Fruit fly (Drosophila melanogaster) whole organism, embryonic: ENCODE results near the gene Aasdh.

Experiments used
- ATbp ChIP-seq: fragments of 200-800 bp; sonication (Bioruptor generic); optimal IDR thresholded peaks from 2 replicates; lab custom pipeline; 2017; ENCODE audit warnings: missing biosample characterization, mild to moderate bottlenecking, missing genetic modification characterization, missing genetic modification reagents
- CG12391 ChIP-seq: fragments of 200-800 bp; sonication (Bioruptor generic); optimal IDR thresholded peaks from 3 replicates; lab custom pipeline; 2018; ENCODE audit warnings: missing biosample characterization, mild to moderate bottlenecking, missing genetic modification characterization, moderate library complexity
- CG13296 ChIP-seq: fragments of 200-800 bp; sonication (Bioruptor generic); optimal IDR thresholded peaks from 3 replicates; lab custom pipeline; 2018; ENCODE audit warnings: missing biosample characterization, mild to moderate bottlenecking, missing genetic modification characterization
- CG1603 ChIP-seq: fragments of 200-800 bp; sonication (Bioruptor generic); optimal IDR thresholded peaks from 2 replicates; lab custom pipeline; 2019; ENCODE audit warnings: missing biosample characterization, mild to moderate bottlenecking, missing genetic modification characterization, moderate library complexity
- CG16815 ChIP-seq: fragments of 200-800 bp; sonication (Bioruptor generic); optimal IDR thresholded peaks from 3 replicates; lab custom pipeline; 2017; ENCODE audit warnings: missing biosample characterization, mild to moderate bottlenecking, missing genetic modification characterization
- CG4707 ChIP-seq: fragments of 200-800 bp; sonication (Bioruptor generic); optimal IDR thresholded peaks from 2 replicates; lab custom pipeline; 2018; ENCODE audit warnings: missing biosample characterization, mild to moderate bottlenecking, missing genetic modification characterization, moderate library complexity
- CG5180 ChIP-seq: fragments of 200-800 bp; sonication (Bioruptor generic); optimal IDR thresholded peaks from 3 replicates; lab custom pipeline; 2017; ENCODE audit warnings: missing biosample characterization, missing genetic modification characterization, mild to moderate bottlenecking, moderate library complexity, missing genetic modification reagents
- CG6854 ChIP-seq: fragments of 200-800 bp; sonication (Bioruptor generic); optimal IDR thresholded peaks from 3 replicates; lab custom pipeline; 2017; ENCODE audit warnings: missing biosample characterization, mild to moderate bottlenecking, missing genetic modification characterization
- CG7372 ChIP-seq: fragments of 200-800 bp; sonication (Bioruptor generic); IDR thresholded peaks from 2 replicates; pipeline ENCODE4 v1.3.6; 2022; ENCODE audit warnings: missing biosample characterization, missing genetic modification characterization
- CG9609 ChIP-seq: fragments of 200-800 bp; sonication (Bioruptor generic); optimal IDR thresholded peaks from 3 replicates; lab custom pipeline; 2016; ENCODE audit warnings: missing biosample characterization, missing genetic modification characterization
- Doc3 ChIP-seq: fragments of 200-800 bp; sonication (Bioruptor generic); IDR thresholded peaks from 3 replicates; pipeline ENCODE4 v1.3.6; 2022; ENCODE audit warnings: missing biosample characterization, missing genetic modification characterization; ENCODE audit not compliant: partially characterized antibody
- E2f2 ChIP-seq: fragments of 200-800 bp; sonication (Bioruptor generic); IDR thresholded peaks from 2 replicates; pipeline ENCODE4 v1.3.6; 2022; ENCODE audit warnings: missing biosample characterization, missing genetic modification characterization
- Fer1 ChIP-seq: fragments of 200-800 bp; sonication (Bioruptor generic); optimal IDR thresholded peaks from 2 replicates; lab custom pipeline; 2017; ENCODE audit warnings: missing biosample characterization, mild to moderate bottlenecking, missing genetic modification characterization
- Gug ChIP-seq: fragments of 200-800 bp; sonication (Bioruptor generic); IDR thresholded peaks from 4 replicates; pipeline ENCODE4 v1.3.6; 2022; ENCODE audit warnings: missing biosample characterization, missing genetic modification characterization
- HHEX ChIP-seq: fragments of 200-800 bp; sonication (Bioruptor generic); optimal IDR thresholded peaks from 3 replicates; lab custom pipeline; 2017; ENCODE audit warnings: missing biosample characterization, mild to moderate bottlenecking, missing genetic modification characterization, missing genetic modification reagents
- HmgZ ChIP-seq: fragments of 200-800 bp; sonication (Bioruptor generic); optimal IDR thresholded peaks from 2 replicates; lab custom pipeline; 2018; ENCODE audit warnings: missing biosample characterization, mild to moderate bottlenecking, missing genetic modification characterization
- Hmr ChIP-seq: fragments of 200-800 bp; sonication (Bioruptor generic); optimal IDR thresholded peaks from 3 replicates; lab custom pipeline; 2017; ENCODE audit warnings: mild to moderate bottlenecking, missing biosample characterization, missing genetic modification reagents, missing genetic modification characterization
- MBD-R2 ChIP-seq: fragments of 200-800 bp; sonication (Bioruptor generic); IDR thresholded peaks from 2 replicates; pipeline ENCODE4 v1.3.6; 2022; ENCODE audit warnings: missing biosample characterization, missing genetic modification characterization
- MESR4 ChIP-seq: fragments of 200-800 bp; sonication (Bioruptor generic); optimal IDR thresholded peaks from 2 replicates; lab custom pipeline; 2018; ENCODE audit warnings: missing biosample characterization, mild to moderate bottlenecking, missing genetic modification characterization, moderate library complexity
- MTF-1 ChIP-seq: fragments of 200-800 bp; sonication (Bioruptor generic); optimal IDR thresholded peaks from 2 replicates; lab custom pipeline; 2018; ENCODE audit warnings: missing biosample characterization, mild to moderate bottlenecking, missing genetic modification characterization, borderline replicate concordance
- Med ChIP-seq: fragments of 200-800 bp; sonication (Bioruptor generic); peaks from one replicate; lab custom pipeline; 2016; ENCODE audit warnings: missing biosample characterization, missing genetic modification characterization, mild to moderate bottlenecking, inconsistent platforms, moderate library complexity
- Xrp1 ChIP-seq: fragments of 200-800 bp; sonication (Bioruptor generic); IDR thresholded peaks from 2 replicates; pipeline ENCODE4 v1.3.6; 2022; ENCODE audit warnings: missing biosample characterization, missing genetic modification characterization
- YL-1 ChIP-seq: fragments of 200-800 bp; sonication (Bioruptor generic); optimal IDR thresholded peaks from 3 replicates; lab custom pipeline; 2017; ENCODE audit warnings: missing biosample characterization, mild to moderate bottlenecking, missing genetic modification characterization
- al ChIP-seq: fragments of 200-800 bp; sonication (Bioruptor generic); IDR thresholded peaks from 2 replicates; pipeline ENCODE4 v1.3.6; 2022; ENCODE audit warnings: missing biosample characterization, missing genetic modification characterization
- ara ChIP-seq: fragments of 200-800 bp; sonication (Bioruptor generic); IDR thresholded peaks from 2 replicates; pipeline ENCODE4 v1.3.6; 2022; ENCODE audit warnings: missing biosample characterization, missing genetic modification characterization
- az2 ChIP-seq: fragments of 200-800 bp; sonication (Bioruptor generic); optimal IDR thresholded peaks from 3 replicates; lab custom pipeline; 2016; ENCODE audit warnings: missing biosample characterization, missing genetic modification characterization
- cad ChIP-seq: fragments of >200 bp; optimal IDR thresholded peaks from 2 replicates; lab custom pipeline; 2017; ENCODE audit warnings: missing biosample characterization, missing genetic modification characterization
- cg ChIP-seq: fragments of 200-800 bp; sonication (Bioruptor generic); optimal IDR thresholded peaks from 3 replicates; lab custom pipeline; 2019; ENCODE audit warnings: missing biosample characterization, mild to moderate bottlenecking, missing genetic modification characterization, moderate library complexity
- gce ChIP-seq: fragments of 200-800 bp; sonication (Bioruptor generic); IDR thresholded peaks from 3 replicates; pipeline ENCODE4 v1.3.6; 2022; ENCODE audit warnings: missing biosample characterization, missing genetic modification characterization
- gem ChIP-seq: fragments of 200-800 bp; sonication (Bioruptor generic); optimal IDR thresholded peaks from 2 replicates; lab custom pipeline; 2019; ENCODE audit warnings: missing biosample characterization, mild to moderate bottlenecking, missing genetic modification characterization, moderate library complexity
- gfzf ChIP-seq: fragments of 200-800 bp; sonication (Bioruptor generic); optimal IDR thresholded peaks from 2 replicates; lab custom pipeline; 2016; ENCODE audit warnings: missing biosample characterization, mild to moderate bottlenecking, missing genetic modification characterization, moderate library complexity
- grau ChIP-seq: fragments of 200-800 bp; optimal IDR thresholded peaks from 3 replicates; lab custom pipeline; 2019; ENCODE audit warnings: missing biosample characterization, mild to moderate bottlenecking, missing genetic modification characterization, moderate library complexity
- grn ChIP-seq: fragments of 200-800 bp; sonication (Bioruptor generic); optimal IDR thresholded peaks from 3 replicates; lab custom pipeline; 2017; ENCODE audit warnings: missing biosample characterization, missing genetic modification characterization
- gsb ChIP-seq: fragments of 200-800 bp; sonication (Bioruptor generic); IDR thresholded peaks from 2 replicates; pipeline ENCODE4 v1.3.6; 2022; ENCODE audit warnings: missing biosample characterization, missing genetic modification characterization
- lab ChIP-seq: fragments of 200-800 bp; sonication (Bioruptor generic); optimal IDR thresholded peaks from 3 replicates; lab custom pipeline; 2017; ENCODE audit warnings: missing biosample characterization, missing genetic modification characterization, mild to moderate bottlenecking, moderate library complexity, missing genetic modification reagents
- mam ChIP-seq: fragments of 200-800 bp; sonication (Bioruptor generic); optimal IDR thresholded peaks from 3 replicates; lab custom pipeline; 2016; ENCODE audit warnings: missing biosample characterization, missing genetic modification characterization
- nerfin-1 ChIP-seq: fragments of 200-800 bp; sonication (Bioruptor generic); optimal IDR thresholded peaks from 3 replicates; lab custom pipeline; 2019; ENCODE audit warnings: missing biosample characterization, mild to moderate bottlenecking, missing genetic modification characterization, moderate library complexity
- nmo ChIP-seq: fragments of 200-800 bp; sonication (Bioruptor generic); optimal IDR thresholded peaks from 2 replicates; lab custom pipeline; 2018; ENCODE audit warnings: missing biosample characterization, mild to moderate bottlenecking, missing genetic modification characterization, moderate library complexity
- pum ChIP-seq: fragments of 200-800 bp; sonication (Bioruptor generic); optimal IDR thresholded peaks from 2 replicates; lab custom pipeline; 2016; ENCODE audit warnings: missing biosample characterization, missing genetic modification characterization
- repo ChIP-seq: fragments of 200-800 bp; sonication (Bioruptor generic); optimal IDR thresholded peaks from 2 replicates; lab custom pipeline; 2016; ENCODE audit warnings: missing biosample characterization, missing genetic modification characterization
- sna ChIP-seq: fragments of 200-800 bp; sonication (Bioruptor generic); IDR thresholded peaks from 2 replicates; pipeline ENCODE4 v1.3.6; 2022; ENCODE audit warnings: missing biosample characterization, missing genetic modification characterization; ENCODE audit not compliant: partially characterized antibody
- sqz ChIP-seq: fragments of 200-800 bp; sonication (Bioruptor generic); optimal IDR thresholded peaks from 3 replicates; lab custom pipeline; 2018; ENCODE audit warnings: missing biosample characterization, mild to moderate bottlenecking, missing genetic modification characterization
- ssp ChIP-seq: fragments of 200-800 bp; sonication (Bioruptor generic); IDR thresholded peaks from 2 replicates; pipeline ENCODE4 v1.3.6; 2022; ENCODE audit warnings: missing biosample characterization, missing genetic modification characterization
- tgo ChIP-seq: fragments of 200-800 bp; sonication (Bioruptor generic); IDR thresholded peaks from 3 replicates; pipeline ENCODE4 v1.3.6; 2022; ENCODE audit warnings: missing biosample characterization, missing genetic modification characterization

Gene Aasdh

DNA sequence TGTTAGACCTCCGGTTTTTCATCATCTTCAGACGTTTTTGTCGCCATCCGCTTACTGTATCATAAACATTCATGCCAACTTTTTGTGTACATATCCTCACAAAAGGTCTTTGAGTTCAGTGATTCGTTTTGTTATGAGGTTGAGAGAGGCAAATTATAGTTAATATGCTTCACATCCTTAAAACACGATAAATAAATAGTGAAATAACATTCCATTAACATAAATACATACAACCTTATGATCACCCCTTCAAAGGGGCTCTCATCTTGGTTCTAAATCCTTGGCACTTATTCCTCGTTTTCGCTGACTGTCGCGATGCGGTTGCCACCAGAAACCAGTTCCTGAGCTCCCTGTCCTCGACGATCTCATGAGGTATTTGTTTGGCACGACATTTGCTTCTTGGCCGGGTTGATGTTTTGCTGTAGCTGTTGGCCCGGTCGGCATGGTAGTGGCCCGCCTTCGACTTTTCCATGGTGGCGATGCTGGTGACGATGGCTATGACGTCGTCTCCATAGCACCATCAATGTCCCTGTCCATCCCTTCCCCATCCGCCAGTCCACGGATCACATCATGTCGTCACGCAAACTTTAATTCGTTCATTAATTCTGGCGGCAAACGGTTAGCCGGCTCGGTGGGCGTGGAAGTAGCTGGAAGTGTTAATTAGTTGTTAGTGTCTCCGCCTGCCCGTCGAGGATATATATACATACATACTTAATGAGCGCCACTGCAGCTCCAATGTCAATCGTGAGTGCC, 19.7 kb upstream of the Aasdh start:
- TF ChIP-seq E2f2 (GFP tag; lab: Robert Waterston, UW): no peak
- peak; percentile 35 for TF ChIP-seq Med (GFP tag; lab: Kevin White, UChicago)

DNA sequence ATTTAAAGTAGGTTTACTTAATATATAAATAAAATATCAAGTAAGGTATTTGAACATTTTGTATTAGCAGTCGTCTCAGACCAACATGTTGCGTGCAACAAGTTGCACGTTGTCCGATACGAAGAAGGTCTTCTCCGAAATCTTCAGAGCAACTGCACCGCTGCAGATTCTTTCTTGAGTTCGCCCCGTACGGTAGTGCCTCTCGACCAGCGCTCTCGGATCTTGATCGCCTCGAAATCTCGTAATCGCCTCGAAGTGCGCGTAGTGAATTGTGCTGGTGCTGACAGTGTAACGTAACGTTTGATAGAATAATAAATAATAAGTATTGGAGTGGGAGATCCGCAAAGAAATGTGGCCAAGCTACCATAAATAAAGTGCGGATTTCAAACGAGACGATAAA, 17.3 kb upstream of the Aasdh start, which contains the start of gene dachs:
Gene dachs (plus strand): TSS at position 175 of the 400 bp plus-strand sequence.
- TF ChIP-seq grau (tag; lab: Kevin White, UChicago): peak; percentile 28
- peak; percentile 95 for TF ChIP-seq CG5180 (GFP tag; lab: Kevin White, UChicago)
- TF ChIP-seq gce (GFP tag; lab: Robert Waterston, UW): no peak

DNA sequence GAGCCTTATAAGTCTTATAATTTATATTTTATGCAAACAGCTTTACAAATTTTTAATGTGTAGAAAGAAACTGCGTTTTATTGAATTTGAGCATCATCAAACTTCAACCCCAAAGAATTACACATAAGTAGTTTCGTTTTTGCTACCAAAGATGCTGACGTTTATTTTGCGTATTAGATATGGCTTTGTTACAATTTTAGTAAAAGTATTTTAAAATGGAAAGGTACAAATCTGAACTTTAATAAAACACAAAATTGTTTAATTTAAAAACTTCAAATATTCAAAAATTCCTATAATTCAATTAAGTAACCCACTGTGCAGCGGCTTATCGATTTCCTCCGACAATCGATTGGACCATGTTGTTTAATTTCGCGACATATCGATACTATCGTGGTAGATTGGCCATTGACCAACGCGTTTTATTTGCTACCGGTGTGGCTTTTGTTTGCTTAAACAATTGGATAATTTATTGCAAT, 14.8 kb upstream of the Aasdh start, which contains the start of gene prg:
Gene prg (plus strand): TSS at position 382 of the 476 bp plus-strand sequence.
- no peak for TF ChIP-seq gsb
- peak; percentile 76 for TF ChIP-seq CG12391
- TF ChIP-seq al: peak; percentile 19; the same call in 1 of the 2 replicates
- peak; percentile 38 for TF ChIP-seq repo
- TF ChIP-seq nmo (GFP tag; lab: Kevin White, UChicago): peak; percentile 66
- peak; percentile 96 for TF ChIP-seq sna (GFP tag; lab: Robert Waterston, UW)
- TF ChIP-seq CG16815 (GFP tag; lab: Kevin White, UChicago): peak; percentile 8
- peak; percentile 7 for TF ChIP-seq nerfin-1 (tag; lab: Kevin White, UChicago)
- 0 out of 2 replicates have a peak, but pooled peaks have one; percentile 26 for TF ChIP-seq ara (GFP tag; lab: Robert Waterston, UW)
- TF ChIP-seq Fer1 (GFP tag; lab: Kevin White, UChicago): peak; percentile 79
- peak; percentile 70 for TF ChIP-seq MESR4 (GFP tag; lab: Kevin White, UChicago)
- TF ChIP-seq CG9609 (GFP tag; lab: Kevin White, UChicago): peak; percentile 9
- TF ChIP-seq ssp: no peak
- TF ChIP-seq YL-1: peak; percentile 78
- peak; percentile 66 for TF ChIP-seq Hmr
- TF ChIP-seq CG7372 (GFP tag; lab: Robert Waterston, UW): peak; percentile 28; the same call in 1 of the 2 replicates
- peak; percentile 67 for TF ChIP-seq tgo (GFP tag; lab: Robert Waterston, UW)
- TF ChIP-seq az2: peak; percentile 54
- TF ChIP-seq grn: no peak
- TF ChIP-seq gfzf: peak; percentile 26
- peak; percentile 79 for TF ChIP-seq mam (GFP tag; lab: Kevin White, UChicago)
- TF ChIP-seq CG6854 (GFP tag; lab: Kevin White, UChicago): peak; percentile 56
- peak; percentile 69 for TF ChIP-seq HmgZ (tag; lab: Kevin White, UChicago)
- TF ChIP-seq Doc3 (GFP tag; lab: Robert Waterston, UW): peak; percentile 98
- TF ChIP-seq ATbp (GFP tag; lab: Kevin White, UChicago): peak; percentile 16
- peak; percentile 10; the same call in 1 of the 4 replicates for TF ChIP-seq Gug (GFP tag; lab: Robert Waterston, UW)
- peak; percentile 22 for TF ChIP-seq sqz (GFP tag; lab: Kevin White, UChicago)
- peak; percentile 57 for TF ChIP-seq CG1603 (tag; lab: Kevin White, UChicago)
- TF ChIP-seq CG4707: peak; percentile 96
- TF ChIP-seq pum (GFP tag; lab: Kevin White, UChicago): peak; percentile 54
- peak; percentile 79 for TF ChIP-seq lab (GFP tag; lab: Kevin White, UChicago)
- TF ChIP-seq MTF-1 (GFP tag; lab: Kevin White, UChicago): no peak
- TF ChIP-seq HHEX (GFP tag; lab: Kevin White, UChicago): peak; percentile 42
- TF ChIP-seq MBD-R2: peak; percentile 90
- TF ChIP-seq Xrp1: peak; percentile 74
- peak; percentile 76 for TF ChIP-seq gem (tag; lab: Kevin White, UChicago)
- no peak for TF ChIP-seq cg (GFP tag; lab: Kevin White, UChicago)
- TF ChIP-seq cad (GFP tag; lab: Kevin White, UChicago): no peak
- TF ChIP-seq CG13296 (GFP tag; lab: Kevin White, UChicago): peak; percentile 75
